Fruit fly (Drosophila melanogaster): Measurements from ENCODE around the gene Grx3.

DNA sequence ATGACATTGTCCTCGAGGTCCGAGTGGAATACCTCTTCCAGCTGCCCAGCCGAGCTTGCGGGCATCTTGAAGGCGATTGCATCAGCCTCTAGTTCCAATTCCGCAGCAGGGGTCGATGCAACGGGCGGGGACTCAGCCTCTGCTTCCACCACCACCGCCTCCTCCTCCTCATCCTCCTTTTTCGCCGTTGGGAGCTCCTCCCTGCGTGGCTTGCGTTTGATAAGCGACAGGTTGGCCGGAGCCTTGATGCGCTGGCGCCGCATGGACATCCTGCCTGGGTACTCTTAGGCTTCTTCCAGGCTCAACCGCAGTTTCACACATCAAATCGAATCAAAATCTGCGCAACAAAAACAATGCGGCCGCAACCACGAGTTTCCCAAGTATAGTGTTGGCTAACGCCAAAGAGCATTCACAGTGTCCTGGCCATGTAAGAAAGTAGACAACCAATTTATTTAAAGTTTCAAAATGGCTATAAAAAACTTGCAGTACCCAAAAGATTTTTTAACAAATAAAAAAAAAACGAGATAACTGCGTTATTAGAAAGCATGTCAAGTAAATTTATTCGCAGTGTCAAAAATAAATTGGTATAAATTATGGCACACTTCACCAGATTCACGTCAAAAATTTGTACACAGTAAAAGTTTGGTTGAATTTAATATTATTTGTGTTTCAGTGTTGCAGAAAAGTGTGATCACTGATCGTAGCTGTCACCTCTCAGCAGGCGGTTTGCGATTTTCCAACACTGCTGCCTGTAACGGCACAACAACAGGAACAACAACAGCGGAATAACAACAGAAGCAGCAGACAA is 7.4 kb downstream of the Grx3 start, which contains the start of the genes Bdp1 and CG6565:
- TF ChIP-seq CG5204 (GFP tag; optimal IDR thresholded peaks at IDR 0.05) (peak; percentile 98), Crg-1 (GFP tag; optimal IDR thresholded peaks at IDR 0.05) (peak; percentile 99), cnc (optimal IDR thresholded peaks at IDR 0.05) (no peak), cic (GFP tag; optimal IDR thresholded peaks at IDR 0.05) (peak; percentile 69), kay (GFP tag; ENCODE audit: borderline replicate concordance) (no peak), toe (GFP tag; optimal IDR thresholded peaks at IDR 0.05) (peak; percentile 99), Mnt (GFP tag; optimal IDR thresholded peaks at IDR 0.05) (peak; percentile 97), CG7045 (GFP tag; optimal IDR thresholded peaks at IDR 0.05) (peak; percentile 95), ovo (GFP tag; optimal IDR thresholded peaks at IDR 0.05) (peak; percentile 97), CG11617 (GFP tag; optimal IDR thresholded peaks at IDR 0.05) (peak; percentile 98), Hr96 (GFP tag; optimal IDR thresholded peaks at IDR 0.05) (peak; percentile 99), bab1 (GFP tag; optimal IDR thresholded peaks at IDR 0.05) (peak; percentile 96), CG1620 (GFP tag; optimal IDR thresholded peaks at IDR 0.05) (peak; percentile 99), pad (GFP tag; optimal IDR thresholded peaks at IDR 0.05) (peak; percentile 94)

All from whole organism, adult.